Worm (Caenorhabditis elegans): Measurements from ENCODE around the gene F47G9.4.

- no peak for TF ChIP-seq scrt-1 (GFP tag; IDR thresholded peaks at IDR 0.05)
- no peak for TF ChIP-seq hnd-1 (tag; optimal IDR thresholded peaks at IDR 0.05)
- no peak for TF ChIP-seq B0310.2 (tag; optimal IDR thresholded peaks at IDR 0.05)
- no peak for TF ChIP-seq ama-1 (optimal IDR thresholded peaks at IDR 0.05)
- TF ChIP-seq flt-1 (GFP tag; IDR thresholded peaks at IDR 0.05), result no peak
- no peak for TF ChIP-seq ceh-36 (tag; optimal IDR thresholded peaks at IDR 0.05)
- TF ChIP-seq hmg-4 (GFP tag; optimal IDR thresholded peaks at IDR 0.05), result no peak
- no peak for TF ChIP-seq pes-1 (GFP tag; IDR thresholded peaks at IDR 0.05)
- TF ChIP-seq ets-7 (tag; optimal IDR thresholded peaks at IDR 0.05), result no peak
- no peak for TF ChIP-seq ceh-13 (GFP tag; optimal IDR thresholded peaks at IDR 0.05)
Measured at ce11 chrV:11302698-11303097, 18.9 kb downstream of the F47G9.4 start, which contains the start of gene srh-46.
